Fruit fly (Drosophila melanogaster) whole organism, embryonic: ENCODE measurements around the gene rhea.

ENCODE experiments used
- Asciz ChIP-seq: fragments of 200-800 bp; sonication (Bioruptor generic); optimal IDR thresholded peaks from 2 replicates; lab custom pipeline; 2017; ENCODE audit warnings: missing biosample characterization, mild to moderate bottlenecking, missing genetic modification characterization, missing genetic modification reagents
- BtbVII ChIP-seq: fragments of 200-800 bp; sonication (Bioruptor generic); optimal IDR thresholded peaks from 3 replicates; lab custom pipeline; 2017; ENCODE audit warnings: missing biosample characterization, mild to moderate bottlenecking, missing genetic modification characterization
- CG10321 ChIP-seq: fragments of 200-800 bp; sonication (Bioruptor generic); IDR thresholded peaks from 2 replicates; pipeline ENCODE4 v1.3.6; 2022; ENCODE audit warnings: missing biosample characterization, missing genetic modification characterization
- CG10565 ChIP-seq: fragments of 200-800 bp; sonication (Bioruptor generic); optimal IDR thresholded peaks from 3 replicates; lab custom pipeline; 2016; ENCODE audit warnings: missing biosample characterization, mild to moderate bottlenecking, missing genetic modification characterization
- CG10959 ChIP-seq: fragments of 200-800 bp; sonication (Bioruptor generic); IDR thresholded peaks from 2 replicates; pipeline ENCODE4 v1.3.6; 2022; ENCODE audit warnings: missing biosample characterization, missing genetic modification characterization
- CG10979 ChIP-seq: fragments of 200-800 bp; sonication (Bioruptor generic); optimal IDR thresholded peaks from 2 replicates; lab custom pipeline; 2018; ENCODE audit warnings: missing biosample characterization, mild to moderate bottlenecking, missing genetic modification characterization, moderate library complexity
- CG11247 ChIP-seq: fragments of 200-800 bp; sonication (Bioruptor generic); IDR thresholded peaks from 2 replicates; pipeline ENCODE4 v1.3.6; 2022; ENCODE audit warnings: missing biosample characterization, missing genetic modification characterization
- CG11398 ChIP-seq: fragments of 200-800 bp; sonication (Bioruptor generic); optimal IDR thresholded peaks from 2 replicates; lab custom pipeline; 2016; ENCODE audit warnings: missing biosample characterization, missing genetic modification characterization
- CG1832 ChIP-seq: fragments of 200-800 bp; sonication (Bioruptor generic); optimal IDR thresholded peaks from 2 replicates; lab custom pipeline; 2017; ENCODE audit warnings: missing biosample characterization, mild to moderate bottlenecking, missing genetic modification characterization, inconsistent platforms
- CG18764 ChIP-seq: fragments of 200-800 bp; sonication (Bioruptor generic); optimal IDR thresholded peaks from 3 replicates; lab custom pipeline; 2016; ENCODE audit warnings: missing biosample characterization, missing genetic modification characterization
- CG2889 ChIP-seq: fragments of 200-800 bp; sonication (Bioruptor generic); IDR thresholded peaks from 3 replicates; pipeline ENCODE4 v1.3.6; 2022; ENCODE audit warnings: missing biosample characterization, missing genetic modification characterization
- CG32767 ChIP-seq: fragments of 200-800 bp; sonication (Bioruptor generic); IDR thresholded peaks from 2 replicates; pipeline ENCODE4 v1.3.6; 2022; ENCODE audit warnings: missing biosample characterization, missing genetic modification characterization
- CG34224 ChIP-seq: fragments of 200-800 bp; sonication (Bioruptor generic); IDR thresholded peaks from 3 replicates; pipeline ENCODE4 v1.3.6; 2022; ENCODE audit warnings: missing biosample characterization, missing genetic modification characterization; ENCODE audit not compliant: partially characterized antibody
- CG3726 ChIP-seq: fragments of 200-800 bp; sonication (Bioruptor generic); IDR thresholded peaks from 3 replicates; pipeline ENCODE4, ENCODE4 v1.3.6; 2022; ENCODE audit warnings: missing biosample characterization, missing genetic modification characterization
- CG3847 ChIP-seq: fragments of 200-800 bp; sonication (Bioruptor generic); IDR thresholded peaks from 2 replicates; pipeline ENCODE4 v1.3.6; 2022; ENCODE audit warnings: missing biosample characterization, missing genetic modification characterization
- CG4820 ChIP-seq: fragments of 200-800 bp; sonication (Bioruptor generic); optimal IDR thresholded peaks from 3 replicates; lab custom pipeline; 2016; ENCODE audit warnings: missing biosample characterization, missing genetic modification characterization
- CG7839 ChIP-seq: fragments of 200-800 bp; sonication (Bioruptor generic); optimal IDR thresholded peaks from 3 replicates; lab custom pipeline; 2018; ENCODE audit warnings: missing biosample characterization, mild to moderate bottlenecking, missing genetic modification characterization, moderate library complexity
- CG7987 ChIP-seq: fragments of 200-800 bp; sonication (Bioruptor generic); optimal IDR thresholded peaks from 2 replicates; lab custom pipeline; 2018; ENCODE audit warnings: missing biosample characterization, mild to moderate bottlenecking, missing genetic modification characterization, moderate library complexity
- Dref ChIP-seq: fragments of 200-800 bp; sonication (Bioruptor generic); IDR thresholded peaks from 2 replicates; pipeline ENCODE4 v1.3.6; 2022; ENCODE audit warnings: missing biosample characterization, missing genetic modification characterization
- Drgx ChIP-seq: fragments of 200-800 bp; sonication (Bioruptor generic); IDR thresholded peaks from 2 replicates; pipeline ENCODE4 v1.3.6; 2022; ENCODE audit warnings: missing biosample characterization, missing genetic modification characterization
- Gug ChIP-seq: fragments of 200-800 bp; sonication (Bioruptor generic); IDR thresholded peaks from 4 replicates; pipeline ENCODE4 v1.3.6; 2022; ENCODE audit warnings: missing biosample characterization, missing genetic modification characterization
- H2.0 ChIP-seq: fragments of 200-800 bp; sonication (Bioruptor generic); IDR thresholded peaks from 2 replicates; pipeline ENCODE4 v1.3.6; 2022; ENCODE audit warnings: missing biosample characterization, missing genetic modification characterization
- HLH3B ChIP-seq: fragments of 200-800 bp; sonication (Bioruptor generic); IDR thresholded peaks from 2 replicates; pipeline ENCODE4 v1.3.6; 2022; ENCODE audit warnings: missing biosample characterization, missing genetic modification characterization
- HLH54F ChIP-seq: fragments of 200-800 bp; sonication (Bioruptor generic); optimal IDR thresholded peaks from 3 replicates; lab custom pipeline; 2016; ENCODE audit warnings: missing biosample characterization, missing genetic modification characterization
- Hand ChIP-seq: fragments of 200-800 bp; sonication (Bioruptor generic); optimal IDR thresholded peaks from 2 replicates; lab custom pipeline; 2017; ENCODE audit warnings: mild to moderate bottlenecking, missing biosample characterization, missing genetic modification reagents, missing genetic modification characterization
- Hmr ChIP-seq: fragments of 200-800 bp; sonication (Bioruptor generic); optimal IDR thresholded peaks from 3 replicates; lab custom pipeline; 2017; ENCODE audit warnings: mild to moderate bottlenecking, missing biosample characterization, missing genetic modification reagents, missing genetic modification characterization
- Hr3 ChIP-seq: fragments of 200-800 bp; sonication (Bioruptor generic); optimal IDR thresholded peaks from 3 replicates; lab custom pipeline; 2016; ENCODE audit warnings: missing biosample characterization, missing genetic modification characterization
- Jarid2 ChIP-seq: fragments of 200-800 bp; sonication (Bioruptor generic); optimal IDR thresholded peaks from 3 replicates; lab custom pipeline; 2017; ENCODE audit warnings: mild to moderate bottlenecking, missing biosample characterization, missing genetic modification reagents, missing genetic modification characterization
- Lim3 ChIP-seq: fragments of 200-800 bp; sonication (Bioruptor generic); IDR thresholded peaks from 2 replicates; pipeline ENCODE4 v1.3.6; 2022; ENCODE audit warnings: missing biosample characterization, missing genetic modification characterization
- Max ChIP-seq: fragments of 200-800 bp; sonication (Bioruptor generic); optimal IDR thresholded peaks from 2 replicates; lab custom pipeline; 2016; ENCODE audit warnings: missing biosample characterization, mild to moderate bottlenecking, missing genetic modification characterization
- Sin3A ChIP-seq: fragments of >200 bp; optimal IDR thresholded peaks from 2 replicates; lab custom pipeline; 2018
- Spps ChIP-seq: fragments of 200-800 bp; sonication (Bioruptor generic); optimal IDR thresholded peaks from 2 replicates; lab custom pipeline; 2018; ENCODE audit warnings: missing biosample characterization, mild to moderate bottlenecking, missing genetic modification characterization
- YL-1 ChIP-seq: fragments of 200-800 bp; sonication (Bioruptor generic); optimal IDR thresholded peaks from 3 replicates; lab custom pipeline; 2017; ENCODE audit warnings: missing biosample characterization, mild to moderate bottlenecking, missing genetic modification characterization
- bab2 ChIP-seq: fragments of 200-800 bp; sonication (Bioruptor generic); optimal IDR thresholded peaks from 2 replicates; lab custom pipeline; 2016; ENCODE audit warnings: missing biosample characterization, missing genetic modification characterization
- btn ChIP-seq: fragments of 200-800 bp; sonication (Bioruptor generic); optimal IDR thresholded peaks from 2 replicates; lab custom pipeline; 2016; ENCODE audit warnings: missing biosample characterization, missing genetic modification characterization
- cg ChIP-seq: fragments of 200-800 bp; sonication (Bioruptor generic); optimal IDR thresholded peaks from 3 replicates; lab custom pipeline; 2019; ENCODE audit warnings: missing biosample characterization, mild to moderate bottlenecking, missing genetic modification characterization, moderate library complexity
- crol ChIP-seq: fragments of 200-800 bp; sonication (Bioruptor generic); IDR thresholded peaks from 2 replicates; pipeline ENCODE4 v1.3.6; 2022; ENCODE audit warnings: missing biosample characterization, missing genetic modification characterization
- dmrt99B ChIP-seq: fragments of 200-800 bp; sonication (Bioruptor generic); optimal IDR thresholded peaks from 2 replicates; lab custom pipeline; 2018; ENCODE audit warnings: missing biosample characterization, mild to moderate bottlenecking, missing genetic modification characterization, moderate library complexity
- dpn ChIP-seq, 2 experiments: fragments of 200-800 bp; sonication (Bioruptor generic); optimal IDR thresholded peaks; 3 replicates each; lab custom pipeline; 2016; ENCODE audit warnings: missing biosample characterization in 2 of 2, missing genetic modification characterization in 2 of 2
- eve ChIP-seq, 2 experiments: fragments of >200 bp; optimal IDR thresholded peaks; 2 replicates each; lab custom pipeline; 2017; ENCODE audit warnings: missing biosample characterization in 2 of 2, missing genetic modification characterization in 2 of 2
- eyg ChIP-seq: fragments of 200-800 bp; sonication (Bioruptor generic); optimal IDR thresholded peaks from 3 replicates; lab custom pipeline; 2016; ENCODE audit warnings: missing biosample characterization, missing genetic modification characterization
- fd64A ChIP-seq: fragments of 200-800 bp; sonication (Bioruptor generic); optimal IDR thresholded peaks from 3 replicates; lab custom pipeline; 2018; ENCODE audit warnings: missing biosample characterization, mild to moderate bottlenecking, missing genetic modification characterization
- grn ChIP-seq: fragments of 200-800 bp; sonication (Bioruptor generic); optimal IDR thresholded peaks from 3 replicates; lab custom pipeline; 2017; ENCODE audit warnings: missing biosample characterization, missing genetic modification characterization
- gsb ChIP-seq: fragments of 200-800 bp; sonication (Bioruptor generic); IDR thresholded peaks from 2 replicates; pipeline ENCODE4 v1.3.6; 2022; ENCODE audit warnings: missing biosample characterization, missing genetic modification characterization
- insv ChIP-seq, 2 experiments: fragments of 200-800 bp; sonication (Bioruptor generic); optimal IDR thresholded peaks; 3 replicates each; lab custom pipeline; 2016 to 2018; ENCODE audit warnings: missing biosample characterization in 2 of 2, missing genetic modification characterization in 2 of 2
- lab ChIP-seq: fragments of 200-800 bp; sonication (Bioruptor generic); optimal IDR thresholded peaks from 3 replicates; lab custom pipeline; 2017; ENCODE audit warnings: missing biosample characterization, missing genetic modification characterization, mild to moderate bottlenecking, moderate library complexity, missing genetic modification reagents
- luna ChIP-seq: fragments of 200-800 bp; sonication (Bioruptor generic); optimal IDR thresholded peaks from 2 replicates; lab custom pipeline; 2016; ENCODE audit warnings: missing biosample characterization, missing genetic modification characterization
- odd ChIP-seq: fragments of 200-800 bp; sonication (Bioruptor generic); optimal IDR thresholded peaks from 2 replicates; lab custom pipeline; 2017; ENCODE audit warnings: missing biosample characterization, mild to moderate bottlenecking, missing genetic modification characterization
- twi ChIP-seq: fragments of 200-800 bp; optimal IDR thresholded peaks from 2 replicates; lab custom pipeline; 2019; ENCODE audit warnings: missing biosample characterization, mild to moderate bottlenecking, missing genetic modification characterization, moderate library complexity
- unc-4 ChIP-seq: fragments of 200-800 bp; sonication (Bioruptor generic); IDR thresholded peaks from 2 replicates; pipeline ENCODE4 v1.3.6; 2022; ENCODE audit warnings: missing biosample characterization, missing genetic modification characterization; ENCODE audit not compliant: partially characterized antibody

rhea gene

dm6 chr3L:8549183-8549890 lies 4.5 kb downstream of the rhea start (continued):
- TF ChIP-seq YL-1 (GFP tag; lab: Kevin White, UChicago) (no peak), H2.0 (GFP tag; lab: Robert Waterston, UW) (no peak), CG18764 (GFP tag; lab: Kevin White, UChicago) (peak; percentile 35), cg (peak; percentile 1), dpn (GFP tag; optimal IDR thresholded peaks at IDR 0.05; lab: Kevin White, UChicago) (peak; percentile 35 to 57), BtbVII (GFP tag; lab: Kevin White, UChicago) (peak; percentile 3), bab2 (peak; percentile 36), dmrt99B (peak; percentile 72), CG1832 (GFP tag; lab: Kevin White, UChicago) (no peak), CG4820 (GFP tag; lab: Kevin White, UChicago) (peak; percentile 11), CG11247 (GFP tag; lab: Robert Waterston, UW) (no peak), Dref (GFP tag; lab: Robert Waterston, UW) (no peak), Hand (GFP tag; lab: Kevin White, UChicago) (no peak), CG32767 (GFP tag; lab: Robert Waterston, UW) (peak; percentile 65), twi (tag; lab: Kevin White, UChicago) (peak; percentile 93), CG3847 (0 out of 2 replicates have a peak, but pooled peaks have one; percentile 6), eve (GFP tag; optimal IDR thresholded peaks at IDR 0.05; lab: Kevin White, UChicago) (peak in 1 of 2 experiments; percentile 83), CG10321 (GFP tag; lab: Robert Waterston, UW) (no peak), CG34224 (GFP tag; lab: Robert Waterston, UW) (no peak), Gug (no peak), CG7987 (GFP tag; lab: Kevin White, UChicago) (no peak), eyg (no peak), CG11398 (GFP tag; lab: Kevin White, UChicago) (no peak), CG10959 (GFP tag; lab: Robert Waterston, UW) (no peak), HLH54F (peak; percentile 9), grn (no peak), Max (GFP tag; lab: Kevin White, UChicago) (peak; percentile 32), Sin3A (lab: Kevin White, UChicago) (no peak), luna (GFP tag; lab: Kevin White, UChicago) (no peak), Drgx (GFP tag; lab: Robert Waterston, UW) (0 out of 2 replicates have a peak, but pooled peaks have one; percentile 35), CG10979 (tag; lab: Kevin White, UChicago) (peak; percentile 71), Spps (tag; lab: Kevin White, UChicago) (peak; percentile 7), CG10565 (GFP tag; lab: Kevin White, UChicago) (no peak), btn (GFP tag; lab: Kevin White, UChicago) (peak; percentile 42), HLH3B (GFP tag; lab: Robert Waterston, UW) (no peak), odd (GFP tag; lab: Kevin White, UChicago) (no peak), gsb (GFP tag; lab: Robert Waterston, UW) (0 out of 2 replicates have a peak, but pooled peaks have one; percentile 7), CG3726 (GFP tag; lab: Robert Waterston, UW) (no peak), insv (GFP tag; optimal IDR thresholded peaks at IDR 0.05; lab: Kevin White, UChicago) (no peak), CG2889 (GFP tag; lab: Robert Waterston, UW) (no peak), crol (GFP tag; lab: Robert Waterston, UW) (no peak), CG7839 (tag; lab: Kevin White, UChicago) (peak; percentile 60), lab (GFP tag; lab: Kevin White, UChicago) (peak; percentile 61), Lim3 (GFP tag; lab: Robert Waterston, UW) (no peak), Asciz (peak; percentile 48), Hr3 (GFP tag; lab: Kevin White, UChicago) (peak; percentile 10), fd64A (peak; percentile 22), Hmr (peak; percentile 41), unc-4 (GFP tag; lab: Robert Waterston, UW) (no peak), Jarid2 (GFP tag; lab: Kevin White, UChicago) (peak; percentile 0)
